Worm (Caenorhabditis elegans): ENCODE data around the gene nhr-56.

- TF ChIP-seq sdz-12 (GFP tag; optimal IDR thresholded peaks at IDR 0.05) (no peak), aly-2 (tag; optimal IDR thresholded peaks at IDR 0.05) (no peak), lin-15B (tag; optimal IDR thresholded peaks at IDR 0.05) (no peak), unc-62 (GFP tag; optimal IDR thresholded peaks at IDR 0.05 in 1 of 2) (no peak), unc-62 (tag; optimal IDR thresholded peaks at IDR 0.05) (no peak), nhr-237 (tag; optimal IDR thresholded peaks at IDR 0.05) (no peak), ces-1 (GFP tag; optimal IDR thresholded peaks at IDR 0.05) (no peak), unc-130 (GFP tag; optimal IDR thresholded peaks at IDR 0.05) (no peak), lir-3 (tag; optimal IDR thresholded peaks at IDR 0.05) (no peak), nhr-42 (GFP tag; IDR thresholded peaks at IDR 0.05) (no peak), nhr-76 (tag; optimal IDR thresholded peaks at IDR 0.05) (no peak), ceh-32 (tag; optimal IDR thresholded peaks at IDR 0.05; ENCODE audit: poor library complexity) (no peak)
These were observed 12.6 kb upstream of the nhr-56 start, which contains the start of gene srt-40 for ce11 chrV:2206181-2206580.

Data from whole organism, L4 larva.